Fruit fly (Drosophila melanogaster) whole organism, prepupa: ENCODE results near the gene Cyp4d21.

Experiments
- Blimp-1 ChIP-seq: fragments of 200-800 bp; sonication (Bioruptor generic); optimal IDR thresholded peaks from 3 replicates; lab custom pipeline; 2017; ENCODE audit warnings: missing biosample characterization, missing genetic modification characterization, mild to moderate bottlenecking, moderate library complexity, missing genetic modification reagents
- CG10669 ChIP-seq: fragments of 200-800 bp; sonication (Bioruptor generic); optimal IDR thresholded peaks from 3 replicates; lab custom pipeline; 2018; ENCODE audit warnings: missing biosample characterization, mild to moderate bottlenecking, missing genetic modification characterization, moderate library complexity
- CG11294 ChIP-seq: fragments of 200-800 bp; sonication (Bioruptor generic); IDR thresholded peaks from 2 replicates; pipeline ENCODE4 v1.3.6; 2022; ENCODE audit warnings: missing biosample characterization, missing genetic modification characterization
- CG11762 ChIP-seq: fragments of 200-800 bp; sonication (Bioruptor generic); optimal IDR thresholded peaks from 3 replicates; lab custom pipeline; 2016; ENCODE audit warnings: missing biosample characterization, missing genetic modification characterization; ENCODE audit not compliant: insufficient read depth
- CG11902 ChIP-seq: fragments of 200-800 bp; sonication (Bioruptor generic); optimal IDR thresholded peaks from 3 replicates; lab custom pipeline; 2016; ENCODE audit warnings: missing biosample characterization, missing genetic modification characterization
- CG15336 ChIP-seq: fragments of 200-800 bp; sonication (Bioruptor generic); IDR thresholded peaks from 2 replicates; pipeline ENCODE4 v1.3.6; 2022; ENCODE audit warnings: missing biosample characterization, missing genetic modification characterization
- CG1621 ChIP-seq: fragments of 200-800 bp; sonication (Bioruptor generic); optimal IDR thresholded peaks from 3 replicates; lab custom pipeline; 2018; ENCODE audit warnings: missing biosample characterization, mild to moderate bottlenecking, missing genetic modification characterization
- CG16779 ChIP-seq: fragments of 200-800 bp; sonication (Bioruptor generic); optimal IDR thresholded peaks from 3 replicates; lab custom pipeline; 2017; ENCODE audit warnings: missing biosample characterization, mild to moderate bottlenecking, missing genetic modification characterization
- CG3032 ChIP-seq: fragments of 200-800 bp; optimal IDR thresholded peaks from 2 replicates; lab custom pipeline; 2019; ENCODE audit warnings: missing biosample characterization, mild to moderate bottlenecking, missing genetic modification characterization, moderate library complexity
- CG31627 ChIP-seq: fragments of 200-800 bp; sonication (Bioruptor generic); optimal IDR thresholded peaks from 3 replicates; lab custom pipeline; 2016; ENCODE audit warnings: missing biosample characterization, missing genetic modification characterization
- CG32006 ChIP-seq: fragments of 200-800 bp; sonication (Bioruptor generic); optimal IDR thresholded peaks from 3 replicates; lab custom pipeline; 2017; ENCODE audit warnings: missing biosample characterization, mild to moderate bottlenecking, missing genetic modification characterization
- CG3919 ChIP-seq: fragments of 200-800 bp; sonication (Bioruptor generic); optimal IDR thresholded peaks from 3 replicates; lab custom pipeline; 2016; ENCODE audit warnings: missing biosample characterization, missing genetic modification characterization
- CG4318 ChIP-seq: fragments of 200-800 bp; sonication (Bioruptor generic); optimal IDR thresholded peaks from 3 replicates; lab custom pipeline; 2017; ENCODE audit warnings: missing biosample characterization, mild to moderate bottlenecking, missing genetic modification characterization
- CG6163 ChIP-seq: fragments of 200-800 bp; sonication (Bioruptor generic); IDR thresholded peaks from 3 replicates; pipeline ENCODE4 v1.3.6; 2022; ENCODE audit warnings: missing biosample characterization, missing genetic modification characterization
- CG6276 ChIP-seq: fragments of 200-800 bp; sonication (Bioruptor generic); optimal IDR thresholded peaks from 2 replicates; lab custom pipeline; 2017; ENCODE audit warnings: missing biosample characterization, mild to moderate bottlenecking, missing genetic modification characterization
- CG6792 ChIP-seq: fragments of 200-800 bp; sonication (Bioruptor generic); optimal IDR thresholded peaks from 3 replicates; lab custom pipeline; 2016; ENCODE audit warnings: missing biosample characterization, missing genetic modification characterization
- CG6808 ChIP-seq: fragments of 200-800 bp; sonication (Bioruptor generic); optimal IDR thresholded peaks from 3 replicates; lab custom pipeline; 2017; ENCODE audit warnings: missing biosample characterization, missing genetic modification characterization, mild to moderate bottlenecking, moderate library complexity, missing genetic modification reagents
- CG7368 ChIP-seq: fragments of 200-800 bp; sonication (Bioruptor generic); optimal IDR thresholded peaks from 3 replicates; lab custom pipeline; 2016; ENCODE audit warnings: missing biosample characterization, missing genetic modification characterization
- CG8119 ChIP-seq: fragments of 200-800 bp; sonication (Bioruptor generic); IDR thresholded peaks from 3 replicates; pipeline ENCODE4 v1.3.6; 2022; ENCODE audit warnings: missing biosample characterization, missing genetic modification characterization
- CG8319 ChIP-seq: fragments of 200-800 bp; sonication (Bioruptor generic); optimal IDR thresholded peaks from 3 replicates; lab custom pipeline; 2016; ENCODE audit warnings: missing biosample characterization, missing genetic modification characterization
- CG8632 ChIP-seq: fragments of 200-800 bp; sonication (Bioruptor generic); optimal IDR thresholded peaks from 3 replicates; lab custom pipeline; 2016; ENCODE audit warnings: missing biosample characterization, missing genetic modification characterization
- Eip75B ChIP-seq: fragments of 200-800 bp; sonication (Bioruptor generic); optimal IDR thresholded peaks from 3 replicates; lab custom pipeline; 2016; ENCODE audit warnings: missing biosample characterization, missing genetic modification characterization
- Eip78C ChIP-seq: fragments of 200-800 bp; sonication (Bioruptor generic); peaks from one replicate; lab custom pipeline; 2016; ENCODE audit warnings: missing biosample characterization, missing genetic modification characterization
- Eip93F ChIP-seq: fragments of 200-800 bp; sonication (Bioruptor generic); optimal IDR thresholded peaks from 2 replicates; lab custom pipeline; 2016; ENCODE audit warnings: missing biosample characterization, mild to moderate bottlenecking, missing genetic modification characterization
- Ets96B ChIP-seq: fragments of 200-800 bp; optimal IDR thresholded peaks from 2 replicates; lab custom pipeline; 2019; ENCODE audit warnings: missing biosample characterization, mild to moderate bottlenecking, missing genetic modification characterization, moderate library complexity
- Gug ChIP-seq: fragments of 200-800 bp; sonication (Bioruptor generic); IDR thresholded peaks from 2 replicates; pipeline ENCODE4 v1.3.6; 2022; ENCODE audit warnings: missing biosample characterization, missing genetic modification characterization
- Hr38 ChIP-seq: sonication (Bioruptor generic); optimal IDR thresholded peaks from 2 replicates; lab custom pipeline; 2016; ENCODE audit warnings: missing biosample characterization, missing genetic modification characterization
- Hr39 ChIP-seq: fragments of 200-800 bp; sonication (Bioruptor generic); optimal IDR thresholded peaks from 2 replicates; lab custom pipeline; 2016; ENCODE audit warnings: missing biosample characterization, missing genetic modification characterization
- Hr4 ChIP-seq: fragments of 200-800 bp; sonication (Bioruptor generic); optimal IDR thresholded peaks from 3 replicates; lab custom pipeline; 2016; ENCODE audit warnings: missing biosample characterization, missing genetic modification characterization
- Lpt ChIP-seq: fragments of 200-800 bp; sonication (Bioruptor generic); optimal IDR thresholded peaks from 3 replicates; lab custom pipeline; 2016; ENCODE audit warnings: missing biosample characterization, missing genetic modification characterization
- OdsH ChIP-seq: fragments of 200-800 bp; sonication (Bioruptor generic); optimal IDR thresholded peaks from 3 replicates; lab custom pipeline; 2016; ENCODE audit warnings: missing biosample characterization, missing genetic modification characterization
- Smox ChIP-seq: fragments of 200-800 bp; sonication (Bioruptor generic); optimal IDR thresholded peaks from 3 replicates; lab custom pipeline; 2016; ENCODE audit warnings: missing biosample characterization, missing genetic modification characterization
- Sox102F ChIP-seq: fragments of 200-800 bp; sonication (Bioruptor generic); optimal IDR thresholded peaks from 2 replicates; lab custom pipeline; 2016; ENCODE audit warnings: missing biosample characterization, mild to moderate bottlenecking, missing genetic modification characterization
- Sox15 ChIP-seq: fragments of 200-800 bp; sonication (Bioruptor generic); optimal IDR thresholded peaks from 3 replicates; lab custom pipeline; 2016; ENCODE audit warnings: missing biosample characterization, missing genetic modification characterization
- achi ChIP-seq: fragments of 200-800 bp; sonication (Bioruptor generic); optimal IDR thresholded peaks from 3 replicates; lab custom pipeline; 2016; ENCODE audit warnings: missing biosample characterization, missing genetic modification characterization
- acj6 ChIP-seq: fragments of 200-800 bp; sonication (Bioruptor generic); optimal IDR thresholded peaks from 3 replicates; lab custom pipeline; 2016; ENCODE audit warnings: missing biosample characterization, missing genetic modification characterization
- cyc ChIP-seq: fragments of 200-800 bp; sonication (Bioruptor generic); optimal IDR thresholded peaks from 3 replicates; lab custom pipeline; 2016; ENCODE audit warnings: missing biosample characterization, missing genetic modification characterization
- dac ChIP-seq: fragments of 200-800 bp; sonication (Bioruptor generic); optimal IDR thresholded peaks from 2 replicates; lab custom pipeline; 2017; ENCODE audit warnings: missing biosample characterization, mild to moderate bottlenecking, missing genetic modification characterization
- dsx ChIP-seq: fragments of 200-800 bp; optimal IDR thresholded peaks from 3 replicates; lab custom pipeline; 2019; ENCODE audit warnings: missing biosample characterization, mild to moderate bottlenecking, missing genetic modification characterization, moderate library complexity; ENCODE audit not compliant: poor library complexity, severe bottlenecking
- esn ChIP-seq: fragments of 200-800 bp; sonication (Bioruptor generic); optimal IDR thresholded peaks from 2 replicates; lab custom pipeline; 2016; ENCODE audit warnings: missing biosample characterization, mild to moderate bottlenecking, missing genetic modification characterization, moderate library complexity
- fd59A ChIP-seq: fragments of 200-800 bp; sonication (Bioruptor generic); optimal IDR thresholded peaks from 2 replicates; lab custom pipeline; 2017; ENCODE audit warnings: missing biosample characterization, mild to moderate bottlenecking, missing genetic modification characterization, missing genetic modification reagents
- fkh ChIP-seq: fragments of 200-800 bp; sonication (Bioruptor generic); optimal IDR thresholded peaks from 3 replicates; lab custom pipeline; 2017; ENCODE audit warnings: missing biosample characterization, mild to moderate bottlenecking, missing genetic modification characterization, moderate library complexity
- lz ChIP-seq: fragments of 200-800 bp; sonication (Bioruptor generic); optimal IDR thresholded peaks from 3 replicates; lab custom pipeline; 2016; ENCODE audit warnings: missing biosample characterization, missing genetic modification characterization
- net ChIP-seq: fragments of 200-800 bp; sonication (Bioruptor generic); optimal IDR thresholded peaks from 3 replicates; lab custom pipeline; 2016; ENCODE audit warnings: missing biosample characterization, missing genetic modification characterization
- pdm3 ChIP-seq: fragments of 200-800 bp; sonication (Bioruptor generic); optimal IDR thresholded peaks from 3 replicates; lab custom pipeline; 2016; ENCODE audit warnings: missing biosample characterization, missing genetic modification characterization
- salr ChIP-seq, 2 experiments: fragments of 200-800 bp; sonication (Bioruptor generic); optimal IDR thresholded peaks; 3 replicates each; lab custom pipeline; 2016 to 2018; ENCODE audit warnings: missing biosample characterization in 2 of 2, missing genetic modification characterization in 2 of 2, mild to moderate bottlenecking in 1 of 2
- spab ChIP-seq: fragments of 200-800 bp; sonication (Bioruptor generic); optimal IDR thresholded peaks from 2 replicates; lab custom pipeline; 2017; ENCODE audit warnings: missing biosample characterization, mild to moderate bottlenecking, missing genetic modification characterization, missing genetic modification reagents
- svp ChIP-seq: fragments of 200-800 bp; sonication (Bioruptor generic); peaks from one replicate; lab custom pipeline; 2016; ENCODE audit warnings: missing biosample characterization, missing genetic modification characterization

The Cyp4d21 gene

DNA sequence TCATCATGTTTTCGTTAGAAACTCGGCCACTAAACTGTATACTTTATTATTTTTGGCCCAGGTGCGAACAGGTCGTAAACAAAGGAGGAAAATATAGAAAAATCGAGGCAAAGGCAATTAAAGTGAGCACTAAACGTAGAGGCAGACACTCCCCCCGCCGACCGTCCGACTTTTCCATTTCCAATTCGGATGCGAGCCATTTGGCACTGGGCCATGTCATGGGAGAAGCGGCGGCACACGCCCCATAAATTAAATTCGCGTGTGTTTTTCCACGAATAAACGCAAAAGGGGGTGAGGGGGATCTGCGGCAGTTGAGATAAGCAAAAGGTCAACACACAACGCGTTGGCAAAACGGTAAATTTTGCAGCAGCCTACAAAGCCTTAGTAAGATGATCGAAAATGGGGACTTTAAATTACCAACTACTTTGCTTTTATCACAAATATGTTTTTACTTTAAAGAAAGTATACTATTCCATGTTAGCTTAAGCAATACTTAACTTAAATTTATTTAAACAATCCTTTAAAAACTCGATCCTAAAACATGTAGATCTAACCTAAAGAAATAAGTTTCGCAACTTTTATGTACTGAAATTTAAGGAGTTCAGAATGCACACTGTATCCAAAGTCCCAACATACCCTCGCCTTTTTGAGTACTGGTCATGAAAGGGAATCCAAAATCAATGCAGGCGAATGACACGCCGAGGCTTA lies 32.4 kb upstream of the Cyp4d21 start (continued):
- TF ChIP-seq CG6792 (GFP tag; lab: Kevin White, UChicago) (peak; percentile 59), achi (GFP tag; lab: Kevin White, UChicago) (no peak), Eip75B (GFP tag; lab: Kevin White, UChicago) (peak; percentile 54), Gug (GFP tag; lab: Robert Waterston, UW) (no peak), CG16779 (tag; lab: Kevin White, UChicago) (no peak), pdm3 (GFP tag; lab: Kevin White, UChicago) (peak; percentile 7), CG3032 (no peak), Hr39 (peak; percentile 73), esn (peak; percentile 40)

DNA sequence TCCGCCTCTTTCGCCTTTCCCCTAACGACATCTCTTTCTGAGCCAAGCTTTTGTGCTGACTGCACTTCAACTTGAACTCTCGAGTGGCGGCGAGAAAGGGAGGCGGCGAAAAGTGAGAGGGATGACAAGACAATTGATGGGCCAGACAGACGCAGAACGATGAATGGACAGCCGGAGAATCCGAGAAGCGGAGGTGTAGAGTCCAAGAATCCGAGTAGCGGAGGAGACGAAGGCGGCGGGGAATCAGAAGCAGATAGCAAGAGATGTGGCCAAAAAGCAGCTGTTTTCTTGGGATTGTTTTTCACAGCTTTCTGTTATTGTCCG lies 31.9 kb upstream of the Cyp4d21 start:
- TF ChIP-seq CG3032, result no peak
- TF ChIP-seq Hr39, result no peak
- TF ChIP-seq acj6 (GFP tag; lab: Kevin White, UChicago), result no peak
- TF ChIP-seq CG7368, result no peak
- no peak for TF ChIP-seq CG6276 (GFP tag; lab: Kevin White, UChicago)
- no peak for TF ChIP-seq CG11294 (GFP tag; lab: Robert Waterston, UW)
- TF ChIP-seq Gug (GFP tag; lab: Robert Waterston, UW), result no peak
- peak; percentile 92 for TF ChIP-seq svp (GFP tag; lab: Kevin White, UChicago)
- no peak for TF ChIP-seq CG11762 (GFP tag; lab: Kevin White, UChicago)
- no peak for TF ChIP-seq fd59A (GFP tag; lab: Kevin White, UChicago)
- no peak for TF ChIP-seq CG8319 (GFP tag; lab: Kevin White, UChicago)
- TF ChIP-seq achi (GFP tag; lab: Kevin White, UChicago), result no peak
- peak; percentile 70 for TF ChIP-seq CG1621 (tag; lab: Kevin White, UChicago)
- no peak for TF ChIP-seq cyc (GFP tag; lab: Kevin White, UChicago)
- no peak; the same call in 2 of the 3 replicates for TF ChIP-seq CG6163 (GFP tag; lab: Robert Waterston, UW)
- TF ChIP-seq CG32006 (GFP tag; lab: Kevin White, UChicago), result no peak
- TF ChIP-seq Hr4, result no peak
- no peak for TF ChIP-seq Hr38 (GFP tag; lab: Kevin White, UChicago)
- TF ChIP-seq Lpt (GFP tag; lab: Kevin White, UChicago), result no peak
- TF ChIP-seq lz (GFP tag; lab: Kevin White, UChicago), result no peak
- no peak for TF ChIP-seq pdm3 (GFP tag; lab: Kevin White, UChicago)
- no peak for TF ChIP-seq Sox15 (GFP tag; lab: Kevin White, UChicago)
- TF ChIP-seq fkh (GFP tag; lab: Kevin White, UChicago), result no peak
- no peak for TF ChIP-seq net (GFP tag; lab: Kevin White, UChicago)
- TF ChIP-seq esn, result no peak
- no peak for TF ChIP-seq salr (GFP tag; optimal IDR thresholded peaks at IDR 0.05; lab: Kevin White, UChicago)
- TF ChIP-seq CG6808 (GFP tag; lab: Kevin White, UChicago), result peak; percentile 50
- no peak for TF ChIP-seq CG31627 (GFP tag; lab: Kevin White, UChicago)
- TF ChIP-seq OdsH (GFP tag; lab: Kevin White, UChicago), result no peak
- TF ChIP-seq CG6792 (GFP tag; lab: Kevin White, UChicago), result no peak
- no peak for TF ChIP-seq CG4318 (GFP tag; lab: Kevin White, UChicago)
- TF ChIP-seq CG10669 (GFP tag; lab: Kevin White, UChicago), result no peak
- TF ChIP-seq CG8119 (GFP tag; lab: Robert Waterston, UW), result no peak
- peak; percentile 20 for TF ChIP-seq Eip75B (GFP tag; lab: Kevin White, UChicago)
- TF ChIP-seq CG15336, result no peak
- no peak for TF ChIP-seq Eip78C (GFP tag; lab: Kevin White, UChicago)
- TF ChIP-seq spab (GFP tag; lab: Kevin White, UChicago), result no peak
- TF ChIP-seq CG3919, result no peak
- TF ChIP-seq dsx (GFP tag; lab: Kevin White, UChicago), result peak; percentile 43
- TF ChIP-seq CG8632, result no peak
- no peak for TF ChIP-seq Smox (GFP tag; lab: Kevin White, UChicago)
- TF ChIP-seq Sox102F, result no peak
- TF ChIP-seq CG11902 (GFP tag; lab: Kevin White, UChicago), result no peak
- no peak for TF ChIP-seq dac (GFP tag; lab: Kevin White, UChicago)
- peak; percentile 93 for TF ChIP-seq Blimp-1 (GFP tag; lab: Kevin White, UChicago)
- TF ChIP-seq Eip93F (GFP tag; lab: Kevin White, UChicago), result no peak
- no peak for TF ChIP-seq Ets96B (tag; lab: Kevin White, UChicago)
